Fruit fly (Drosophila melanogaster) whole organism, prepupa: ENCODE results near the gene CG16815.

Source experiments
- CG10631 ChIP-seq: fragments of 200-800 bp; sonication (Bioruptor generic); optimal IDR thresholded peaks from 2 replicates; lab custom pipeline; 2016; ENCODE audit warnings: missing biosample characterization, missing genetic modification characterization
- CG11762 ChIP-seq: fragments of 200-800 bp; sonication (Bioruptor generic); optimal IDR thresholded peaks from 3 replicates; lab custom pipeline; 2016; ENCODE audit warnings: missing biosample characterization, missing genetic modification characterization; ENCODE audit not compliant: insufficient read depth
- CG1621 ChIP-seq: fragments of 200-800 bp; sonication (Bioruptor generic); optimal IDR thresholded peaks from 3 replicates; lab custom pipeline; 2018; ENCODE audit warnings: missing biosample characterization, mild to moderate bottlenecking, missing genetic modification characterization
- CG34406 ChIP-seq: fragments of 200-800 bp; sonication (Bioruptor generic); optimal IDR thresholded peaks from 3 replicates; lab custom pipeline; 2016; ENCODE audit warnings: missing biosample characterization, missing genetic modification characterization
- CG6276 ChIP-seq: fragments of 200-800 bp; sonication (Bioruptor generic); optimal IDR thresholded peaks from 2 replicates; lab custom pipeline; 2017; ENCODE audit warnings: missing biosample characterization, mild to moderate bottlenecking, missing genetic modification characterization
- CG7368 ChIP-seq: fragments of 200-800 bp; sonication (Bioruptor generic); optimal IDR thresholded peaks from 3 replicates; lab custom pipeline; 2016; ENCODE audit warnings: missing biosample characterization, missing genetic modification characterization
- CG8632 ChIP-seq: fragments of 200-800 bp; sonication (Bioruptor generic); optimal IDR thresholded peaks from 3 replicates; lab custom pipeline; 2016; ENCODE audit warnings: missing biosample characterization, missing genetic modification characterization
- Eip93F ChIP-seq: fragments of 200-800 bp; sonication (Bioruptor generic); optimal IDR thresholded peaks from 2 replicates; lab custom pipeline; 2016; ENCODE audit warnings: missing biosample characterization, mild to moderate bottlenecking, missing genetic modification characterization
- Ets96B ChIP-seq: fragments of 200-800 bp; optimal IDR thresholded peaks from 2 replicates; lab custom pipeline; 2019; ENCODE audit warnings: missing biosample characterization, mild to moderate bottlenecking, missing genetic modification characterization, moderate library complexity
- Gug ChIP-seq: fragments of 200-800 bp; sonication (Bioruptor generic); IDR thresholded peaks from 2 replicates; pipeline ENCODE4 v1.3.6; 2022; ENCODE audit warnings: missing biosample characterization, missing genetic modification characterization
- OdsH ChIP-seq: fragments of 200-800 bp; sonication (Bioruptor generic); optimal IDR thresholded peaks from 3 replicates; lab custom pipeline; 2016; ENCODE audit warnings: missing biosample characterization, missing genetic modification characterization
- cyc ChIP-seq: fragments of 200-800 bp; sonication (Bioruptor generic); optimal IDR thresholded peaks from 3 replicates; lab custom pipeline; 2016; ENCODE audit warnings: missing biosample characterization, missing genetic modification characterization
- fkh ChIP-seq: fragments of 200-800 bp; sonication (Bioruptor generic); optimal IDR thresholded peaks from 3 replicates; lab custom pipeline; 2017; ENCODE audit warnings: missing biosample characterization, mild to moderate bottlenecking, missing genetic modification characterization, moderate library complexity

DNA sequence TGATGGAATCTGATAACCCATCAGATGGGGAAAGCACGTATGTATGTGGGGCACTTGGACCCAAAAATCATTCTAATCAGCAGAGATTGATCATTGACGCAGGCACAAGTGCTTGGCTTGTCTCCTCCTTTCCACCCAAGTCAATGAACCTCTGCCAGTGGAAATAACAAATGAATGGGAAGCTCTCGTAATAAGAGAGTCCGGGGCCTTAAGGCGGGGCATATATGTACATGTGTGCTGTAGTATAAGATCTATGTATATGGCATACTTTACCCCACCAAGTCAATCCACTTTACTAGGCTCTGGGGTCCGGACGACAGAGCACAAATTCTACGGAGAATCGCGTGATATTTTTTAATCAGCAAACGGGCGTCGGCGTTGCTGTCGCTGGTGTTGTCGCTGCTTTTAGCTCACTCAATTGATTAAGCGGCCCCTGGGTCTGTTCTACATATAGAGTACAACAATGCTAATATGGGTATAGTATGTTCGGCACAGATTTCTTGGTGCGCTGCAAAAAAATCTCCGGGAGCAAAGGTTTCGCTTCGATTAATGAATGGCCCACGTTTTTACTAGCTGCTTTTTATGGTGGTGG, 23.5 kb upstream of the CG16815 start:
- TF ChIP-seq CG34406 (GFP tag; lab: Kevin White, UChicago) (no peak), CG6276 (GFP tag; lab: Kevin White, UChicago) (peak; percentile 44), cyc (GFP tag; lab: Kevin White, UChicago) (no peak), CG7368 (GFP tag; lab: Kevin White, UChicago) (no peak), Gug (GFP tag; lab: Robert Waterston, UW) (no peak), OdsH (no peak), Ets96B (no peak), fkh (GFP tag; lab: Kevin White, UChicago) (peak; percentile 8), Eip93F (no peak), CG11762 (GFP tag; lab: Kevin White, UChicago) (no peak), CG1621 (tag; lab: Kevin White, UChicago) (peak; percentile 39), CG10631 (GFP tag; lab: Kevin White, UChicago) (no peak), CG8632 (GFP tag; lab: Kevin White, UChicago) (no peak)
